Fruit fly (Drosophila melanogaster): ENCODE data around the gene GstD3.

DNA sequence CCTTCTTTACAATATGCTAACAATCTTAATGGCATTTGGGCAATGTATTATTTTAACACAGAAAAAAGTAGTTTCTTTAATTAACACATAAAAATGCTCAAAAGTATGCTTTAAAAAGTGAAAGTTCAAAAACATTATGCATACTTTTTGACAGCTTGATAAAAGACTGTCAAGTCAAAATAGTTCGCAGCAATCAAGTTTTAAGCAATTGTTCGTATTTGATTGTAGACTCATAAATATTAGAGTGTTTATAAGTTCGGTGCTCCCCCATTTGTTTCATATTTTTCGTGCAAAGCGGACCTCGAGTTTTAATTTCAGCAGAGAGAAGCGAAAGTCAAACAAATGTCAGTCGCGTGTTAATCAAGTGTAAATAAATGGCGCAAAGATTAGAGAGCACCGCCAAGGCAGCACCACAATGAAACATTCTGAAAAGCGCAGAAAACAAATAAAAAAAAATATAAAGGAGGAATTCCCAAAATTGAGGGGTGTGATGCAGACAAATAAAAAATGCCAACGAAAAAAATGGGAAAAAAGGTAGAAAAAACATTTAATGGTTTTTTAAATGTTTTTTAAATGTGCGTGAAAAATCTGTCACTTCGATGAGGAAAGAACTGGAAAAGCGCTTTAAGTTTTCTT is 27.8 kb upstream of the GstD3 start:
- TF ChIP-seq h (optimal IDR thresholded peaks at IDR 0.05) (no peak), Sin3A (optimal IDR thresholded peaks at IDR 0.05) (no peak), ttk (optimal IDR thresholded peaks at IDR 0.05) (no peak), psq (optimal IDR thresholded peaks at IDR 0.05) (no peak), Myc (optimal IDR thresholded peaks at IDR 0.05) (no peak), insv (optimal IDR thresholded peaks at IDR 0.05) (no peak)

All from Kc167 (cell line).